Worm (Caenorhabditis elegans) whole organism, L1 larva: Measurements from ENCODE around the gene flp-28.

Experiments used
- blmp-1 ChIP-seq: fragments of 150-350 bp; optimal IDR thresholded peaks from 2 replicates; lab custom pipeline; 2014; ENCODE audit warnings: missing biosample characterization, missing genetic modification characterization
- hpl-2 ChIP-seq: fragments of 150-350 bp; optimal IDR thresholded peaks from 2 replicates; lab custom pipeline; 2014; ENCODE audit warnings: missing biosample characterization, missing genetic modification reagents, missing genetic modification characterization
- mab-9 ChIP-seq: fragments of 200-800 bp; sonication (Bioruptor generic); IDR thresholded peaks from 2 replicates; pipeline ENCODE4 v1.3.6; 2022; ENCODE audit warnings: missing genetic modification reagents, missing genetic modification characterization, missing compliant biosample characterization
- nhr-77 ChIP-seq: fragments of 150-350 bp; optimal IDR thresholded peaks from 2 replicates; lab custom pipeline; 2014; ENCODE audit warnings: missing biosample characterization, missing genetic modification characterization
- pqm-1 ChIP-seq: sonication (generic microtip); optimal IDR thresholded peaks from 3 replicates; lab custom pipeline; 2017; ENCODE audit warnings: missing biosample characterization, missing genetic modification characterization
- tbx-2 ChIP-seq: sonication (generic microtip); optimal IDR thresholded peaks from 2 replicates; lab custom pipeline; 2016; ENCODE audit warnings: missing genetic modification characterization, missing compliant biosample characterization

DNA sequence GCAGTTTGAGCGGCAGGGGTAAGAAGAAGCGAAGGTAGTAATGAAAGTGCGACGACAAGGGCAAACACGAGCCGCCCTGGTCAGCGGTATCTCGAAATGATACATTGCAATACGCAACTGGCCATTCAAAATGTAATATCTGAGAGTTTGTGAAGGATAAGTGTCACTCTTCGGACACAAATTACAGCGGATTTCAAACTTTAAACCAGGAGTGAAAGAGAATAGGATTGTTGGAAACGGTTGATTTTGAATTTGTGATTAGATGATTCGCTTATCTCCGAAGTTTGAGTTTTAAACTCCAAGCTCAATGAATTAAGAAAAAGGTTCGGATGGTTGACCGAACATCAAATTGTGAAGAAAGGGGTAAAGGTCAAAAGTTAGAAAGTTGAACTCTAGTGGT, 40.4 kb downstream of the flp-28 start, which contains the start of gene ZC374.2:
- TF ChIP-seq pqm-1 (no peak), blmp-1 (tag; lab: Kevin White, UChicago) (no peak), nhr-77 (tag; lab: Kevin White, UChicago) (no peak), tbx-2 (tag; lab: Kevin White, UChicago) (no peak), mab-9 (no peak), hpl-2 (GFP tag; lab: Kevin White, UChicago) (no peak)
